Fruit fly (Drosophila melanogaster): ENCODE data around the gene r.

Gene r

DNA sequence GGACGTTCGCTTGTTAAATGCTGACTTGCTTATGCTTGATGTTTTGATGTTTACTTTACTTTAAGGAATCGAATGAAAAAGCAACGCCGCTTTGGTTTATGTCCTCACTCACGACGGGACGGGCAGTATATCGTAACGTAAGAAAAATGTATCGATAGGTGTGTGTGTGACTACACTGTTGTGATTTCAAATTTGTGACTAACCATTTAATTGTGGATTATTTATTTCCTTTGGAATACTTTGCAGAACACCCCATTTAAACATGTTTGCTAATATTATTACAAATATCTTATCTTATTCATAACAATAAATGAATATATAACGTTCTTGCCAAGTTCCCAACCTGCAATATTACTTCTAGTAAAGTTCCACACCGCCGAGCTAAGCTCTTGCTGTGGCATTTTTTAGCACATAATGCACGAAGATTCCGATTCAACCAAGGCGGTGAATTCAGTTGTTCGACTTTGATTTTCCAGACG is at the start of gene r, which contains the start of gene Nemp:
Gene r (plus strand): TSS at position 429 of the 479 bp plus-strand sequence.
Gene Nemp (minus strand): TSS at position 85 of the 479 bp plus-strand sequence.
- TF ChIP-seq CG8478 (optimal IDR thresholded peaks at IDR 0.05) (no peak), CTCF (optimal IDR thresholded peaks at IDR 0.05) (peak in 1 of 2 experiments; percentile 1)

DNA sequence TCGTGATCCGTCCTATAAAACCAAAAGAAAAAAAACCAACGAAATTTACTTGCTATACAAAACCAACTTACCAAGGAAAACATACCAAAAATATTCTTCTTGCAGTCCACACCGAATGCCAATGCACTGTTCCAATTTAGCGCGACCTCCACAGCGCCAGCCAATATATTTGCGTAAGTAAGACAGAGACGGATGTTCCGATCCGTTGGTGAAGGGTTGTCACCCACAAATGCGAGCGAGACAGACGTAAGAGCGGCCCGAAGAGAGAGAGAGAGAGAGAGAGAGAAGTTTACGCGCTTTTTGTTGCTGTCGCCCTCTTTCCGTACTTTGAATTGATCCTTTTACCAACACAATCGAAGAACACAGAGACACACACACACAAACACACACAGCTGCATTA is 47.3 kb upstream of the r start:
- no peak for TF ChIP-seq CG8478 (optimal IDR thresholded peaks at IDR 0.05)
- no peak for TF ChIP-seq CTCF (optimal IDR thresholded peaks at IDR 0.05)

DNA sequence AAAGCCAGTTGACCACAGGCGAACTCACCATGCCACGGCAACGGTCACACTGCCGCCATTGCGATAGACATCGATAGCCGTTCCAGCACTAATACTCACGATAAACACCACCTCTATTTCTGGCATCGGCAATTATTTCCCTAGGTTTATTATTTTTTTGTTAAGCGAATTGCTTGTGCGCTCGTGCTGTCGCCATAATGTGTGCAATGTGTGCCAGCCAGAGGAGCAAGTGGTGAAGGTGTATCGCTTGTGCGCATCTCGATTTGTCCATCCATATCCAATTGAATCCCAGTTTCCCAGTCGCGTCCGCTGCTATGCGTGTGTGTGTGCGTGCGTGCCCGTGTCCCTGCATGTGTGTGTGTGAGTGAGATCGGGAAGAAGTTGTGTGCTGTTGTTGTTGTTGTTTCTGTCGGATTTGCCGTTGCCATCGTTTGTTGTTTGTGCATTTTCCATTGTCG is 44.5 kb upstream of the r start, which contains the start of gene mbt:
Gene mbt (plus strand): TSS at position 85 of the 458 bp plus-strand sequence.
- TF ChIP-seq CTCF (optimal IDR thresholded peaks at IDR 0.05) (peak; percentile 9 to 31), CG8478 (optimal IDR thresholded peaks at IDR 0.05) (no peak)

DNA sequence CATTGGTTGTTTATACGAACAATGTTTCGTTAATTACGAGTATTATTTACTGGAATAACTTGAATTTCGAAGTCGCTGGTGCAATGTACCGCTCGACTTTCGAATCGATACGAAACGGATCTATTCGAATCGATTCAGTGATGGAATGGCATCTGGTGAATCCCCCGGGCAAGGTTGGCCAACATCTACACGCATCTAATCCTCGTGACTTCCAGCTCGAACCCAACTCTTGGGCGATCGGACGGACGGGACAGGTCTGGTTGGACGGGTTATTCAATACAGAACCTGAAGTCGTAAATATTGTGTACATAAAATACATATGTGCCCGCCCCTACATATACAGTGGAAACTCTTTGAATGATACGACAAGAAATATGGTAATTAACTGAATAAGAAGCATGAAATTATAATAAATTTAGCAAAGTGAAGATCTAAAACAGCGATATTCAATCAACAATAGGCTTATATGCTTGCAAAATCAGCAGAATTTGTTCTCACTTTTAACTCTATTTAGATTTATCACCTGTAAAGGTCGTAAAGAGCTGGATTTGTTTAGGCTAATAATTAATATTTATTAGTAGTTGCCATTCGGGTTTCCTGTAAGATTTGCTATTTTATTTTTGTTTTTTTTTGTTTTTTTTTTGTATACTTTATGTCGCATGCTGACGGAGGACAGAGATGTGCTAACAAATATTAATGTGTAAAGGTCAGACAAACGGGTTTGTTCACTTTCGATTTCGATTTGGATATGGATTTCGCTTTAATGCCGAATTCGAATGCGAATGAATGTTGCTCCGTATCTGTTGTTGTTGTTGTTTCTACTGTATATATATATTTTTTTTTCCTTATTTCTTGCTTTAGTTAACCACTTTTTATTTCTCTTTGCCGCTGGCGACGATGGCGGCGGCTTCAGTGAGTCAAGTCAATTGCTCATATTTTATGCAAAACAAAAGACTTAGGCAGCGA is 38.1 kb upstream of the r start:
- TF ChIP-seq CTCF (optimal IDR thresholded peaks at IDR 0.05) (no peak), CG8478 (optimal IDR thresholded peaks at IDR 0.05) (no peak)

DNA sequence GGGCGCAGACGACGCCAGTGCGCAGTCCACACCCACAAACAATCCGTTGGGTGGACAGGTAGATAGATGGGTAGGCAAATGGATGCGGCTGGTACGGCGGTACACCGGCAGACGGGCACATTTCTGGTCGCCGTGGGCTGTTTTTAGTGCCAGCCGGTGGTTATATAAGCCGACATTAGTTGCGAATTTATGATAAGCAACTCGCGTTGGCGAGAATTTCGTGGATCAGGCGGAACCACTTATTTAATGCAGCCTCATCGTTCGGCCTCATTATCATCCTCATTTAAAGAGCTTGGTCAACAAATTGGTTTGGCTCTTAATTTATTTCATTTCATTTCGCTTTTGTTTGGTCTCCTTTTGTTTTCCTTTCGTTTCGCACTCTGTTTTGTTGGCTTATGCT is 36.4 kb upstream of the r start:
- TF ChIP-seq CTCF (optimal IDR thresholded peaks at IDR 0.05) (no peak), CG8478 (optimal IDR thresholded peaks at IDR 0.05) (no peak)

DNA sequence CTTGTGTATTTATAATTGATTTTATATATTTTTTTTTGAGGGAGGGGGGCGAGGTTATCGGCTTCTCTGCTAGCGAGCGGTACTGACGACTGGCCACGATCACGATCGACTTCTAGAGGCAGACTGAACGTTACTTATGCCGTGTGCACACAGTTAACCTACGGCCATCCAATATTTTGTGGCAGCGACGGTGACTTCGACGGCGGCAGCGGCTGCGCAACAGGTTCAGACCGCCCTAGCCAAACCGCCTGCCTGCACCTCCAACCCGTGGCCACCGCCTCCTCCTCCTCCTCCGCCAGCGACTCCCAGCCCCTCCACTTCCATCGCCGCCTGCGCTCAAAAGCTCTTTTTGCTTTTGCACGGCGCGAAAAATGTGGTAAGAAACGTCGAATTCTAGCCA is 33.7 kb upstream of the r start, which contains the start of gene CG9782:
Gene CG9782 (minus strand): TSS at position 128 of the 400 bp plus-strand sequence.
- no peak for TF ChIP-seq CG8478 (optimal IDR thresholded peaks at IDR 0.05)
- no peak for TF ChIP-seq CTCF (optimal IDR thresholded peaks at IDR 0.05)

DNA sequence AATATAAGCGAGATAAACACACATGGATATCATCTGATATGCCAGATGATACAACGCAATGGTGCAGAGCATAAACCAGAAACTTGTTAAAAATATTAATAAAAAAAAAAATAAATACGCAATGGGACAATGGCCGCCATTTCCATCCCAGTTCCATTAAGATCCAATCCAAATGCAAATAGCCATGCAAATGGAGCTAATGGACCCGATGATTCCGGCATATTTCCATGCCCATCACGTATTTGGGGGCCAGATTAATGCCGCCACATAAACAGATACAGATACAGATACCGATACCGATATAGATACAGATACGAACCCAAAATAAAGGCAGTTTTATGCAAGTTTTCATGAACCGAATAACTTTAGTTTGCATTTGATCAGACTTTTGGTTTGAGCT is 31.6 kb upstream of the r start:
- TF ChIP-seq CTCF (optimal IDR thresholded peaks at IDR 0.05) = no peak
- TF ChIP-seq CG8478 (optimal IDR thresholded peaks at IDR 0.05) = no peak

DNA sequence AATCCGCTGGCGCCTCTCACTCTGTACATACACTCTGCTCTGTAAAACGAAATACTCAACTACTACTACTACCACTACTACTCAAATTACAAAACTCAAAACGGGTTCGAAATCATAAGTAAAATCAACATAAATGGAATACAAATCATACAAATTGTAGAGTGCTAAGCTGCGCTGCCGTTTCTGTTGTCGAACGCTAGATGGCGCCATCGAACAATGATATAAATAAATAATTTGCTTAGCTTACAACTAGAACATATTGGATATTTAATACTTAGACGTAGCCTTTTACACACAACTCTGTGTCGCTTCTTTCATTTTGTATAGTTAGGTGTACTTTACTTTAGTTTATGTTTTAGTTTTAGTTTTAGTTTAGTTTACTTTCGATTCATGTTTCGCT is 30.6 kb upstream of the r start:
- TF ChIP-seq CG8478 (optimal IDR thresholded peaks at IDR 0.05) (no peak), CTCF (optimal IDR thresholded peaks at IDR 0.05) (peak; percentile 66 to 73)

DNA sequence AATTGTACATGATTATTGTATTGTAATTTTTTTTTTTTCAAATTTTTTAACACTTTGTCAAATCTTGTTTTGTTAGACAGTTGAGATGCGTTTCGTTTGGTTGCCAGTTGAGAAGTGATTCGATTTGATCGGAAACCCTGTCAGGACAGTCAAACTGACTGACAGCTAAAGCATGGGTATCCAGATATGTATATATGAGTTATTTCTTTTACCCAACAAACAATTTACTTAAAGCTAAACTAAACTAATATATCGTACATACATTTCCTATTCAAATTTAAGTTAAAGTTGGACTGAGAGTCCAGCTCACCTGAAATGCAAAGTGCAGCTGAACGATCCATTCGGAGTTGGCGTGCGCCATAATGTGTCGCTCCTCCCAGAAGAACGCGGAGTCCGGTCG is 23.0 kb upstream of the r start, which contains the start of gene CG9777:
Gene CG9777 (minus strand): TSS at position 101 of the 400 bp plus-strand sequence.
- TF ChIP-seq CTCF (optimal IDR thresholded peaks at IDR 0.05) (no peak), CG8478 (optimal IDR thresholded peaks at IDR 0.05) (no peak)

DNA sequence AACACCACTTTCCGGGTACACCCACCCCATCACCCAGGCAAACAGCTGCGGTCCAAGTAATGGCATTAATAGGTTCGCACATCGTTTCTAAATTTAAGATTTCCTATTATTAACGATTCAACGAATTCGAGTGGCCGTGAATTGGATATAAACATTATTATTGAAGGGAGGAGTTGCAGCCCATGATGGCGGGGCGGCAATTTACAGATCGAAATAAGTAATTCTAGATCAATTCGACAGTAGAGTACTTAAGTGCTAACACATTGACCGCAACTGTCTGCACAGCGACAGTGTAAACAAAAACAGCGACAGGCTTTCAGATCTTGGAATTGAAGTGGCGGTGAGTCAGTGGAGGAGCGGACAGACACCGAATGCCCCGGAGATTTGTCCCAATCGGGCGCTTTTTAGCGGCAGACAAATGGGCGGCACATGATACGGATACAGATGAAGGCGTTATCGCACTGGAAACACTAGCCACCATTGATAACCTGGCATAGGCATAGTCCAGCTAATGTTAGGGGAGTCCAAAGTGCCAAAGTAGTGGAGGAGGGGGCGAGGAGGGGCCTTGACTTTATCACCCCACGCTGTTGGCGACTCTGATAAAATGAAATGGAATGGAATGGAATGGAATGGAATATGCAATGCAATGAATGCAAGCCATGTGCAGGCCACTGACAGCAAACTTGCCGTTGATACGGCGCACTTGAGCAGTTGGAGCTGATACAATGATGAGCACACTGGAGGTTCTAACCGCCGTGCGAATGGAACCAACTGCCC is 21.8 kb upstream of the r start:
- no peak for TF ChIP-seq CG8478 (optimal IDR thresholded peaks at IDR 0.05)
- TF ChIP-seq CTCF (optimal IDR thresholded peaks at IDR 0.05) = no peak

DNA sequence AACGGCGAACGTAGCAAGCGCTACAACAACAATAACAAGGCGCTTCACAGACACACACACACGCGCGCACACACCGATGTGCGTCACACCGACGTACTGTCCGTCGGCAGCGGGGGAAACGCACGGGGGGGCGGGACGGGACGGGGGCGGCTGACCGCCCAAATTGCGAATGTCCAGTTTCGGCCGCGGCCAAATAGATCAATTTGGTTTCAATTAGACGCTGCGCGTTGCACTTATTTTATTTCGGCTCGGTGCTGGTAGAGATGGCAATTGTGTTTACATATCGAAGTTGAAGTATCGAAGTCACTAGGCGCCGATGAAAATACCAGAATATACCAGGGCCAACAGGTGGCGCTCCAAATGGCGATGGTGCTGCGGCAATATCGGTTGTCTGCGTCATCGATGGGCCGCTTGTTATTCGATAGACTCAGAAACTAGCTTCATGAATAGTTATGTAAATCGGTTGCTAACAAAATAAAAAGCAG is 18.0 kb upstream of the r start, which contains the start of gene Rok:
Gene Rok (minus strand): TSS at position 309 of the 485 bp plus-strand sequence.
- no peak for TF ChIP-seq CG8478 (optimal IDR thresholded peaks at IDR 0.05)
- peak; percentile 91 to 94 for TF ChIP-seq CTCF (optimal IDR thresholded peaks at IDR 0.05)

DNA sequence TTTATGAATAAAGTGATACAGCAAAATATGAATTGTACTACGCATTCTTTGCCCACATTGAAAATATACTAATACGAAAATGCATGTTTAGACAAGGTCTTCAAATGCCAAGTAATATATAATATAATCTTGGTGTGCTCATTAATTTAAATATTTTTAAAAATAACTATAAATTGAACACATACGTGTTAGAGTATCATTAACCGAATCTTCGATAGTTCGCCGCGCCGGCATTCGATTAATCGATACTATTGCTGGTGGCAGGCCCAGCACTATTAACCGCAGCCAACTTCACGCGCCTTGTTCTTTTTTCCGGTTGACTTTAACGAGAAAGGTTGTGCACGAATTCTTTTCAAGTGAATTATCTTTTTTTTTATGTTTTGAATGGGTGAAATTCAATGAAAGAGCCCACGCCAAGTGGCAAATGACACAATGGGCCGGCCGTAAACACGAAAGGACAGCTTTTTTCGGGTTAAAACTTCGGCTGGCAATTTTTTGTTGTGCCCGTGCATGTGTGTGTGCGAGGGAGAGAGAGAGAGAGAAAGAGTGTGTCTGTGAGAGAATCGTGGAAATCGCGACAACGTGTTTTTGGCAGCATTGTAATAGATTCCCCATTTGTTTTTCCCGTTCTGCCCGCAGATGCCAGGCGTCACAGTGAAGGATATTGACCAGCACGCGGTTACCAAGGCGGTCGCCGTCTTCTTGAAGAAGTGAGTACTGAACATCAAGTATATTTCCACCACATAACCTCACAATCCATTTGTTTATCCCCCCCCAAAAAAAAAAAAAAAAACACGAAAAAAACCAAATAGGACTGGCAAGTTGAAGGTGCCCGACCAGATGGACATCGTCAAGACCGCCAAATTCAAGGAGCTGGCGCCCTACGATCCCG is 17.3 kb upstream of the r start, which contains the start of gene RpS19a:
Gene RpS19a (plus strand): TSS at position 301 of the 892 bp plus-strand sequence.
- TF ChIP-seq CG8478 (optimal IDR thresholded peaks at IDR 0.05) = no peak
- no peak for TF ChIP-seq CTCF (optimal IDR thresholded peaks at IDR 0.05)

DNA sequence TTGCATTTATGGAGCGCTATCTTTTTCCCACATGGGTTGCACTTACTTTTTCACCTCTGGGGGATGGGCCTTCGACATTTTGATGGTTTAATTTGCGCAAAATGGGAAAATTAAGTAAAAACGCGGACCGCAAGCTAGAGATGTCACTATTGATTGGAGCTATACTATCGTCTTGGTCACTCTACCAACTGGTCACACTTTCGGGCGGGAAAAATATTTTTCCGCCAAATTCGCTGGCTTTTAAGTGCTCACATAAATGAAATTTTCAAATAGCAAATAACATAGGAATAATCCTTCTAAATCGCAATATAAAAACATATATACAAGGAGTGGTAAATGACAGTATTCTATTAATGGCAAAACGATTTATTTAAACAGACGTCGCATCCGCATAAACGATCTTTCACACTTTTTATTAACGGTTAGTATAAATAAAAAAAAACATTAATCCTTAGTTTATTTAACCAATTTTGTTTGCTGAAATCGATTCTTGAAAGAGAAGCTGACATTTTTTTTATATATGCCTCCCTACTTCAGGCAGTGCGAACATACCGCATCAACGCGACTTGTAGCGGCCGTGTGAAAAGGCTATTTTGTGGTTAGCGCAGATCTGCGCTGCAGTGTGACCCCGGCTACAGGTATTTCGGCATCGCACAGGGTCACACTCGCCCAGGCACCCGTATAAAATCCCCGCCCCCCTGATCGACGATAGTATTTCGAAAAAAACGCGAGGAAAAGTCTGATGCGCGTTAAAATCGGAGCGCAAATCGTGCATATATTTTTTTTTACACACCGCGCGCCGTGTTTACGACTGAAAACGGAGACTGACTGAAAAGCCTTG is 14.7 kb upstream of the r start, which contains the start of the genes SNRPG and mthl1:
Gene SNRPG (minus strand): TSS at position 160 of the 841 bp plus-strand sequence.
Gene mthl1 (plus strand): TSS at position 709 of the 841 bp plus-strand sequence.
- TF ChIP-seq CTCF (optimal IDR thresholded peaks at IDR 0.05) (no peak), CG8478 (optimal IDR thresholded peaks at IDR 0.05) (no peak)
